Fruit fly (Drosophila melanogaster) whole organism, embryonic: ENCODE data around the gene Sfp26Ad.

Experiments
- CG10274 ChIP-seq: fragments of 200-800 bp; sonication (Bioruptor generic); optimal IDR thresholded peaks from 3 replicates; lab custom pipeline; 2017; ENCODE audit warnings: missing biosample characterization, mild to moderate bottlenecking, missing genetic modification characterization
- CG10543 ChIP-seq: fragments of 200-800 bp; sonication (Bioruptor generic); optimal IDR thresholded peaks from 3 replicates; lab custom pipeline; 2017; ENCODE audit warnings: missing biosample characterization, mild to moderate bottlenecking, missing genetic modification characterization, moderate library complexity
- CG10959 ChIP-seq: fragments of 200-800 bp; sonication (Bioruptor generic); IDR thresholded peaks from 2 replicates; pipeline ENCODE4 v1.3.6; 2022; ENCODE audit warnings: missing biosample characterization, missing genetic modification characterization
- CG12236 ChIP-seq: fragments of 200-800 bp; sonication (Bioruptor generic); optimal IDR thresholded peaks from 2 replicates; lab custom pipeline; 2016; ENCODE audit warnings: missing biosample characterization, missing genetic modification characterization
- CG13624 ChIP-seq: fragments of 200-800 bp; sonication (Bioruptor generic); optimal IDR thresholded peaks from 2 replicates; lab custom pipeline; 2016; ENCODE audit warnings: missing biosample characterization, missing genetic modification characterization
- CG14014 ChIP-seq: fragments of 200-800 bp; sonication (Bioruptor generic); IDR thresholded peaks from 2 replicates; pipeline ENCODE4 v1.3.6; 2022; ENCODE audit warnings: missing biosample characterization, missing genetic modification characterization
- CG17568 ChIP-seq: fragments of 200-800 bp; sonication (Bioruptor generic); optimal IDR thresholded peaks from 2 replicates; lab custom pipeline; 2018; ENCODE audit warnings: missing biosample characterization, mild to moderate bottlenecking, missing genetic modification characterization, moderate library complexity
- CG17912 ChIP-seq: fragments of 200-800 bp; sonication (Bioruptor generic); optimal IDR thresholded peaks from 2 replicates; lab custom pipeline; 2018; ENCODE audit warnings: missing biosample characterization, mild to moderate bottlenecking, missing genetic modification characterization
- CG1792 ChIP-seq: fragments of 200-800 bp; sonication (Bioruptor generic); optimal IDR thresholded peaks from 2 replicates; lab custom pipeline; 2016; ENCODE audit warnings: missing biosample characterization, missing genetic modification characterization
- CG34224 ChIP-seq: fragments of 200-800 bp; sonication (Bioruptor generic); IDR thresholded peaks from 3 replicates; pipeline ENCODE4 v1.3.6; 2022; ENCODE audit warnings: missing biosample characterization, missing genetic modification characterization; ENCODE audit not compliant: partially characterized antibody
- CG3995 ChIP-seq: fragments of 200-800 bp; sonication (Bioruptor generic); optimal IDR thresholded peaks from 3 replicates; lab custom pipeline; 2016; ENCODE audit warnings: missing biosample characterization, missing genetic modification characterization
- CG6254 ChIP-seq: fragments of 200-800 bp; sonication (Bioruptor generic); optimal IDR thresholded peaks from 3 replicates; lab custom pipeline; 2017; ENCODE audit warnings: mild to moderate bottlenecking, missing biosample characterization, missing genetic modification reagents, missing genetic modification characterization
- CG8089 ChIP-seq: fragments of 200-800 bp; sonication (Bioruptor generic); optimal IDR thresholded peaks from 3 replicates; lab custom pipeline; 2016; ENCODE audit warnings: missing biosample characterization, missing genetic modification characterization
- CG8359 ChIP-seq: fragments of 200-800 bp; sonication (Bioruptor generic); optimal IDR thresholded peaks from 2 replicates; lab custom pipeline; 2017; ENCODE audit warnings: missing biosample characterization, mild to moderate bottlenecking, missing genetic modification characterization, borderline replicate concordance
- CG9727 ChIP-seq: fragments of 200-800 bp; sonication (Bioruptor generic); optimal IDR thresholded peaks from 3 replicates; lab custom pipeline; 2017; ENCODE audit warnings: missing biosample characterization, mild to moderate bottlenecking, missing genetic modification characterization
- Dref ChIP-seq: fragments of 200-800 bp; sonication (Bioruptor generic); IDR thresholded peaks from 2 replicates; pipeline ENCODE4 v1.3.6; 2022; ENCODE audit warnings: missing biosample characterization, missing genetic modification characterization
- Elba2 ChIP-seq: fragments of 200-800 bp; sonication (Bioruptor generic); optimal IDR thresholded peaks from 3 replicates; lab custom pipeline; 2016; ENCODE audit warnings: missing biosample characterization, missing genetic modification characterization
- Hey ChIP-seq: fragments of 200-800 bp; sonication (Bioruptor generic); optimal IDR thresholded peaks from 3 replicates; lab custom pipeline; 2018; ENCODE audit warnings: missing biosample characterization, mild to moderate bottlenecking, missing genetic modification characterization
- Hr78 ChIP-seq, 2 experiments: fragments of 200-800 bp in 1 of 2; fragments of >200 bp in 1 of 2; sonication (Bioruptor generic) in 1 of 2; optimal IDR thresholded peaks; 2 replicates each; lab custom pipeline; 2017 to 2019; ENCODE audit warnings: missing biosample characterization in 2 of 2, missing genetic modification characterization in 2 of 2, mild to moderate bottlenecking in 1 of 2, moderate library complexity in 1 of 2
- Kr ChIP-seq: fragments of 200-800 bp; sonication (Bioruptor generic); optimal IDR thresholded peaks from 2 replicates; lab custom pipeline; 2017; ENCODE audit warnings: missing biosample characterization, mild to moderate bottlenecking, missing genetic modification characterization
- Med ChIP-seq: fragments of 200-800 bp; sonication (Bioruptor generic); peaks from one replicate; lab custom pipeline; 2016; ENCODE audit warnings: missing biosample characterization, missing genetic modification characterization, mild to moderate bottlenecking, inconsistent platforms, moderate library complexity
- NC2α ChIP-seq: fragments of 200-800 bp; sonication (Bioruptor generic); optimal IDR thresholded peaks from 2 replicates; lab custom pipeline; 2016; ENCODE audit warnings: missing biosample characterization, missing genetic modification characterization
- Nf-YB ChIP-seq: fragments of 200-800 bp; sonication (Bioruptor generic); optimal IDR thresholded peaks from 3 replicates; lab custom pipeline; 2019; ENCODE audit warnings: missing biosample characterization, mild to moderate bottlenecking, missing genetic modification characterization, moderate library complexity
- Opbp ChIP-seq: fragments of 200-800 bp; sonication (Bioruptor generic); IDR thresholded peaks from 3 replicates; pipeline ENCODE4 v1.3.6; 2022; ENCODE audit warnings: missing biosample characterization, missing genetic modification characterization; ENCODE audit not compliant: partially characterized antibody
- cad ChIP-seq: fragments of >200 bp; optimal IDR thresholded peaks from 2 replicates; lab custom pipeline; 2017; ENCODE audit warnings: missing biosample characterization, missing genetic modification characterization
- caup ChIP-seq: fragments of 200-800 bp; sonication (Bioruptor generic); optimal IDR thresholded peaks from 3 replicates; lab custom pipeline; 2017; ENCODE audit warnings: missing biosample characterization, mild to moderate bottlenecking, missing genetic modification characterization, moderate library complexity; ENCODE audit not compliant: severe bottlenecking
- cg ChIP-seq: fragments of 200-800 bp; sonication (Bioruptor generic); optimal IDR thresholded peaks from 3 replicates; lab custom pipeline; 2019; ENCODE audit warnings: missing biosample characterization, mild to moderate bottlenecking, missing genetic modification characterization, moderate library complexity
- crol ChIP-seq: fragments of 200-800 bp; sonication (Bioruptor generic); IDR thresholded peaks from 2 replicates; pipeline ENCODE4 v1.3.6; 2022; ENCODE audit warnings: missing biosample characterization, missing genetic modification characterization
- dan ChIP-seq: fragments of 200-800 bp; sonication (Bioruptor generic); IDR thresholded peaks from 2 replicates; pipeline ENCODE4 v1.3.6; 2022; ENCODE audit warnings: missing biosample characterization, missing genetic modification characterization
- disco-r ChIP-seq: fragments of 200-800 bp; sonication (Bioruptor generic); optimal IDR thresholded peaks from 2 replicates; lab custom pipeline; 2016; ENCODE audit warnings: missing biosample characterization, missing genetic modification characterization
- dysf ChIP-seq: fragments of 200-800 bp; sonication (Bioruptor generic); IDR thresholded peaks from 3 replicates; pipeline ENCODE4 v1.3.6; 2022; ENCODE audit warnings: missing biosample characterization, missing genetic modification characterization
- exex ChIP-seq: fragments of 200-800 bp; sonication (Bioruptor generic); optimal IDR thresholded peaks from 4 replicates; lab custom pipeline; 2018; ENCODE audit warnings: missing biosample characterization, mild to moderate bottlenecking, missing genetic modification characterization, moderate library complexity
- fd96Cb ChIP-seq: fragments of 200-800 bp; sonication (Bioruptor generic); optimal IDR thresholded peaks from 2 replicates; lab custom pipeline; 2018; ENCODE audit warnings: missing biosample characterization, mild to moderate bottlenecking, missing genetic modification characterization, moderate library complexity
- ftz-f1 ChIP-seq: fragments of 200-800 bp; sonication (Bioruptor generic); optimal IDR thresholded peaks from 2 replicates; lab custom pipeline; 2016; ENCODE audit warnings: missing biosample characterization, missing genetic modification characterization
- hbn ChIP-seq: fragments of 200-800 bp; sonication (Bioruptor generic); IDR thresholded peaks from 2 replicates; pipeline ENCODE4 v1.3.6; 2022; ENCODE audit warnings: missing biosample characterization, missing genetic modification characterization; ENCODE audit not compliant: partially characterized antibody
- ken ChIP-seq: fragments of 200-800 bp; sonication (Bioruptor generic); IDR thresholded peaks from 3 replicates; pipeline ENCODE4 v1.3.6; 2022; ENCODE audit warnings: missing biosample characterization, missing genetic modification characterization
- mirr ChIP-seq: fragments of 200-800 bp; sonication (Bioruptor generic); optimal IDR thresholded peaks from 3 replicates; lab custom pipeline; 2018; ENCODE audit warnings: missing biosample characterization, mild to moderate bottlenecking, missing genetic modification characterization
- otp ChIP-seq: fragments of 200-800 bp; sonication (Bioruptor generic); IDR thresholded peaks from 3 replicates; pipeline ENCODE4, ENCODE4 v1.3.6; 2022; ENCODE audit warnings: missing biosample characterization, missing genetic modification characterization
- ranshi ChIP-seq: fragments of 200-800 bp; sonication (Bioruptor generic); IDR thresholded peaks from 2 replicates; pipeline ENCODE4 v1.3.6; 2022; ENCODE audit warnings: missing biosample characterization, missing genetic modification characterization
- rib ChIP-seq: fragments of 200-800 bp; sonication (Bioruptor generic); IDR thresholded peaks from 2 replicates; pipeline ENCODE4 v1.3.6; 2022; ENCODE audit warnings: missing biosample characterization, missing genetic modification characterization
- ro ChIP-seq: fragments of 200-800 bp; sonication (Bioruptor generic); IDR thresholded peaks from 2 replicates; pipeline ENCODE4 v1.3.6; 2022; ENCODE audit warnings: missing biosample characterization, missing genetic modification characterization
- sd ChIP-seq: fragments of 200-800 bp; sonication (Bioruptor generic); optimal IDR thresholded peaks from 3 replicates; lab custom pipeline; 2018; ENCODE audit warnings: missing biosample characterization, mild to moderate bottlenecking, missing genetic modification characterization, moderate library complexity
- so ChIP-seq: fragments of 200-800 bp; sonication (Bioruptor generic); IDR thresholded peaks from 3 replicates; pipeline ENCODE4 v1.3.6; 2022; ENCODE audit warnings: missing biosample characterization, missing genetic modification characterization
- sug ChIP-seq: fragments of 200-800 bp; optimal IDR thresholded peaks from 2 replicates; lab custom pipeline; 2019; ENCODE audit warnings: missing biosample characterization, mild to moderate bottlenecking, missing genetic modification characterization, moderate library complexity
- trh ChIP-seq: fragments of 200-800 bp; sonication (Bioruptor generic); optimal IDR thresholded peaks from 2 replicates; lab custom pipeline; 2016; ENCODE audit warnings: missing biosample characterization, missing genetic modification characterization
- zen2 ChIP-seq: fragments of 200-800 bp; sonication (Bioruptor generic); IDR thresholded peaks from 3 replicates; pipeline ENCODE4 v1.3.6; 2022; ENCODE audit warnings: missing biosample characterization, missing genetic modification characterization; ENCODE audit not compliant: partially characterized antibody
- zfh1 ChIP-seq: fragments of 200-800 bp; sonication (Bioruptor generic); IDR thresholded peaks from 3 replicates; pipeline ENCODE4 v1.3.6; 2022; ENCODE audit warnings: missing biosample characterization, missing genetic modification characterization

The Sfp26Ad gene

DNA sequence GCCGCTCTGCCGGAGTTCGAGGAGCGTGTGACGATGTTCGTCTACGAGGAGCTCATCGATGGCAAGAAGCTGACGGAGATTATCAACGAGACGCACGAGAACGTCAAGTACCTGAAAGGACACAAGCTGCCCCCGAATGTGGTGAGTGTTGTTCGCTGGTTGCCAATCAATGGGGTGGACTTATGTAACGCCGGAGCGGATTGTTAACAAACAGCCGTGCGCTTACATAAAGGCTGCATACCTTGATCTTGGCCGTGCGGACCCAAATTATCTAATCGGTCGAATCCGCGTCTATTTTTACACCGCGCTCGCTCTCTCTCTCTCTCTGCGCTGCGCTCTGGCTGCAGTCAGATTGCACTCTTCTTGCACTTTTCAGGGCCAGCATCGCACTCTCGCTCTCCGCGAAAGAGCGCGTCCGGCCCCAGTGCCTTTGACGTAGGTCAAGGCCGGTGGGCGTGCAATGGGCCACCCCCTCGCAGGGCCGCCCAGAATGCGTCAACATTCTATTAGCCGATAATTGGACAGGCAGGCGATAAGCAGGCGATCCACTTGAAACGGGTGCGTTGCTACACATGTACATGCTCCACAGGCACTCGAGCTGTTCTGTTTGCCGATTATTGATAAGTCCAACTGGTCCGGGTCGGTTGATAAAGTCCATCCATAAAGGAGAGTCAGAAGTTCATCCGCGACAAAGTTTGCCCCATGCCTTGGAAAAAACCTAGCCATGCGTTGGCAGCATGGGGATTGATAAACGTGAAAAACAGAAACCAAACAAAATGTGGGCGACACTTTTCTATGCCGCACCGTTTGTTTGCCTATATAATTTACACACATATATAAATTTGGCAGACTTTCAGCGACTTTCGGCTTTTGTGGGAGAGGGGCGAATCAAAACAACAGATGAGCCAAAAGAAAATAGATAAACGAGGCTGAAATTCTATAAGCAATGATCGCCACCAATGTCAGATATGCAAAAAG lies 1.5 kb upstream of the Sfp26Ad start:
- no peak for TF ChIP-seq CG12236
- peak; percentile 43 for TF ChIP-seq Hey (tag; lab: Kevin White, UChicago)
- no peak for TF ChIP-seq hbn (GFP tag; lab: Robert Waterston, UW)
- peak; percentile 96 for TF ChIP-seq exex (tag; lab: Kevin White, UChicago)
- no peak for TF ChIP-seq dan (GFP tag; lab: Robert Waterston, UW)
- no peak for TF ChIP-seq CG8359
- TF ChIP-seq zfh1 (GFP tag; lab: Robert Waterston, UW) = 0 out of 3 replicates have a peak, but pooled peaks have one; percentile 34
- peak; percentile 50; the same call in 2 of the 3 replicates for TF ChIP-seq dysf (GFP tag; lab: Robert Waterston, UW)
- peak; percentile 97 for TF ChIP-seq sug (tag; lab: Kevin White, UChicago)
- no peak for TF ChIP-seq CG6254 (GFP tag; lab: Kevin White, UChicago)
- TF ChIP-seq crol (GFP tag; lab: Robert Waterston, UW) = peak; percentile 56; the same call in 1 of the 2 replicates
- TF ChIP-seq CG17912 (GFP tag; lab: Kevin White, UChicago) = peak; percentile 33
- no peak for TF ChIP-seq CG9727
- peak; percentile 50 for TF ChIP-seq NC2α (GFP tag; lab: Kevin White, UChicago)
- TF ChIP-seq cad (GFP tag; lab: Kevin White, UChicago) = peak; percentile 32
- peak; percentile 7 for TF ChIP-seq Kr (GFP tag; lab: Kevin White, UChicago)
- TF ChIP-seq CG10274 (GFP tag; lab: Kevin White, UChicago) = no peak
- TF ChIP-seq cg = no peak
- TF ChIP-seq CG1792 (GFP tag; lab: Kevin White, UChicago) = peak; percentile 9
- TF ChIP-seq Nf-YB (GFP tag; lab: Kevin White, UChicago) = no peak
- peak; percentile 38 for TF ChIP-seq CG10543 (GFP tag; lab: Kevin White, UChicago)
- TF ChIP-seq Med (GFP tag; lab: Kevin White, UChicago) = peak; percentile 82
- TF ChIP-seq disco-r (GFP tag; lab: Kevin White, UChicago) = no peak
- TF ChIP-seq zen2 (GFP tag; lab: Robert Waterston, UW) = peak; percentile 53; the same call in 2 of the 3 replicates
- no peak for TF ChIP-seq trh (GFP tag; lab: Kevin White, UChicago)
- TF ChIP-seq otp (GFP tag; lab: Robert Waterston, UW) = 0 out of 3 replicates have a peak, but pooled peaks have one; percentile 18
- peak; percentile 42; the same call in 1 of the 3 replicates for TF ChIP-seq so (GFP tag; lab: Robert Waterston, UW)
- peak; percentile 78 for TF ChIP-seq mirr
- 0 out of 2 replicates have a peak, but pooled peaks have one; percentile 14 for TF ChIP-seq CG10959 (GFP tag; lab: Robert Waterston, UW)
- peak; percentile 35; the same call in 1 of the 2 replicates for TF ChIP-seq rib (GFP tag; lab: Robert Waterston, UW)
- peak in 1 of 2 experiments; percentile 99 for TF ChIP-seq Hr78 (GFP tag; optimal IDR thresholded peaks at IDR 0.05; lab: Kevin White, UChicago)
- peak; percentile 39 for TF ChIP-seq caup (GFP tag; lab: Kevin White, UChicago)
- TF ChIP-seq ranshi (GFP tag; lab: Robert Waterston, UW) = peak; percentile 25; the same call in 1 of the 2 replicates
- TF ChIP-seq CG3995 = no peak
- no peak; the same call in 2 of the 3 replicates for TF ChIP-seq CG34224
- TF ChIP-seq Dref (GFP tag; lab: Robert Waterston, UW) = no peak
- no peak for TF ChIP-seq CG17568
- TF ChIP-seq ftz-f1 (GFP tag; lab: Kevin White, UChicago) = peak; percentile 96
- no peak for TF ChIP-seq CG8089 (GFP tag; lab: Kevin White, UChicago)
- no peak for TF ChIP-seq ro (GFP tag; lab: Robert Waterston, UW)
- TF ChIP-seq fd96Cb (tag; lab: Kevin White, UChicago) = no peak
- TF ChIP-seq Opbp (GFP tag; lab: Robert Waterston, UW) = peak; percentile 31; the same call in 1 of the 3 replicates
- no peak for TF ChIP-seq ken (GFP tag; lab: Robert Waterston, UW)
- TF ChIP-seq CG14014 (GFP tag; lab: Robert Waterston, UW) = 0 out of 2 replicates have a peak, but pooled peaks have one; percentile 5
- TF ChIP-seq sd (tag; lab: Kevin White, UChicago) = peak; percentile 86
- TF ChIP-seq Elba2 (GFP tag; lab: Kevin White, UChicago) = no peak
- TF ChIP-seq CG13624 = peak; percentile 39
